Worm (Caenorhabditis elegans): Measurements from ENCODE around the gene T12A2.3.

- TF ChIP-seq tbx-37 (GFP tag; conservative IDR thresholded peaks at IDR 0.05) = no peak
- no peak for TF ChIP-seq F13C5.2 (tag; optimal IDR thresholded peaks at IDR 0.05)
- TF ChIP-seq ceh-36 (tag; optimal IDR thresholded peaks at IDR 0.05) = no peak
- TF ChIP-seq flt-1 (GFP tag; IDR thresholded peaks at IDR 0.05) = no peak
- TF ChIP-seq hmbx-1 (tag; optimal IDR thresholded peaks at IDR 0.05) = no peak
- no peak for TF ChIP-seq ama-1 (optimal IDR thresholded peaks at IDR 0.05)
- no peak for TF ChIP-seq sea-1 (GFP tag; conservative IDR thresholded peaks at IDR 0.05)
- no peak for TF ChIP-seq pes-1 (GFP tag; IDR thresholded peaks at IDR 0.05)
- no peak for TF ChIP-seq aly-1 (tag; optimal IDR thresholded peaks at IDR 0.05)
- TF ChIP-seq ets-7 (tag; optimal IDR thresholded peaks at IDR 0.05) = no peak
- no peak for TF ChIP-seq tbx-11 (GFP tag; IDR thresholded peaks at IDR 0.05)
- no peak for TF ChIP-seq tra-4 (tag; optimal IDR thresholded peaks at IDR 0.05)
- no peak for TF ChIP-seq scrt-1 (GFP tag; IDR thresholded peaks at IDR 0.05)
Measured at ce11 chrIII:6207881-6208280, 32.7 kb upstream of the T12A2.3 start, which contains the start of gene C23G10.2.

All from whole organism, early embryonic.